Worm (Caenorhabditis elegans): ENCODE measurements around the gene fox-1.

- peak; percentile 56 for TF ChIP-seq unc-62 (GFP tag; optimal IDR thresholded peaks at IDR 0.05)
- no peak for TF ChIP-seq nhr-76 (tag; optimal IDR thresholded peaks at IDR 0.05)
- TF ChIP-seq nhr-12 (tag; optimal IDR thresholded peaks at IDR 0.05): no peak
Measured at ce11 chrX:2495865-2496314, 36.2 kb upstream of the fox-1 start, which contains the start of gene rabr-1.
